Worm (Caenorhabditis elegans): ENCODE results near the gene srw-129.

DNA sequence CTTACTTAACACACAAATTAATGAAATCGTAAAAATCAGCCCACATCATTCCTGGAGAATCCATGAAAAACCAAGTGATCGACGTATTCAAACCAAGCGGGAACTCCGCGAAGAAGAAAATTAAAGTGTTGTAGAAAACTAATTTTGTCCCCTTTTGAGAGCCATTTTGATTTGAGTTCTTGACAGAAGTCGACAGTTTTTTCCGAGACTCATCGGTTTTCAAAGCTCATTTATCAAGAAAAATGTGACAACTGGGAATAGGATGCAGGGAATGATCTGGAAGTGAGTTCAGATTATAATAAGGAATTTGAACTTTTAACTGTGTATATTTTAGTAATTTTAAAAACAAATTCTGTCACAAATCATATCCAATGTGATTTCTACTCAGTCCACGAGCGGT is 39.6 kb downstream of the srw-129 start, which contains the start of gene srw-135:
- TF ChIP-seq ztf-23 (GFP tag; IDR thresholded peaks at IDR 0.05) = no peak
- no peak for TF ChIP-seq T22C8.4 (GFP tag; IDR thresholded peaks at IDR 0.05)
